Worm (Caenorhabditis elegans) whole organism, young adult: ENCODE results near the gene gst-36.

Source experiments
- F37B4.10 ChIP-seq: fragments of 200-800 bp; sonication (Bioruptor generic); IDR thresholded peaks from 2 replicates; pipeline ENCODE4 v1.3.6; 2022; ENCODE audit warnings: missing genetic modification characterization, missing compliant biosample characterization
- F39B2.1 ChIP-seq: fragments of 200-800 bp; sonication (Bioruptor generic); IDR thresholded peaks from 2 replicates; pipeline ENCODE4 v1.3.6; 2022; ENCODE audit warnings: missing genetic modification reagents, missing genetic modification characterization, missing compliant biosample characterization
- F49E8.2 ChIP-seq: sonication (generic microtip); optimal IDR thresholded peaks from 3 replicates; lab custom pipeline; 2017; ENCODE audit warnings: missing genetic modification characterization, mild to moderate bottlenecking, missing compliant biosample characterization, antibody characterized with exemption, moderate library complexity; ENCODE audit not compliant: insufficient read depth
- F57A8.1 ChIP-seq: fragments of 200-800 bp; sonication (Bioruptor generic); optimal IDR thresholded peaks from 2 replicates; lab custom pipeline; 2018; ENCODE audit warnings: mild to moderate bottlenecking, missing genetic modification characterization, moderate library complexity, missing compliant biosample characterization
- K11D2.4 ChIP-seq: fragments of 200-800 bp; sonication (Bioruptor generic); IDR thresholded peaks from 2 replicates; pipeline ENCODE4 v1.3.6; 2022; ENCODE audit warnings: missing genetic modification reagents, missing genetic modification characterization, missing compliant biosample characterization
- K12H6.12 ChIP-seq: fragments of 200-800 bp; sonication (Bioruptor generic); optimal IDR thresholded peaks from 2 replicates; lab custom pipeline; 2018; ENCODE audit warnings: mild to moderate bottlenecking, missing genetic modification characterization, missing compliant biosample characterization
- T07F8.4 ChIP-seq: sonication (generic microtip); optimal IDR thresholded peaks from 2 replicates; lab custom pipeline; 2016; ENCODE audit warnings: mild to moderate bottlenecking, missing genetic modification characterization, moderate library complexity, missing compliant biosample characterization
- T26A5.8 ChIP-seq: sonication (generic microtip); optimal IDR thresholded peaks from 2 replicates; lab custom pipeline; 2016; ENCODE audit warnings: missing genetic modification characterization, missing compliant biosample characterization
- aptf-2 ChIP-seq: fragments of 200-800 bp; sonication (Bioruptor generic); conservative IDR thresholded peaks from 2 replicates; pipeline ENCODE4 v1.3.6; 2022; ENCODE audit warnings: missing genetic modification reagents, missing genetic modification characterization, missing compliant biosample characterization
- athp-1 ChIP-seq: sonication (generic microtip); optimal IDR thresholded peaks from 2 replicates; lab custom pipeline; 2017; ENCODE audit warnings: mild to moderate bottlenecking, missing genetic modification characterization, missing compliant biosample characterization
- bed-1 ChIP-seq: fragments of 200-800 bp; sonication (Bioruptor generic); IDR thresholded peaks from 2 replicates; pipeline ENCODE4 v1.3.6; 2022; ENCODE audit warnings: missing genetic modification reagents, missing genetic modification characterization, missing compliant biosample characterization
- bed-2 ChIP-seq: fragments of 200-800 bp; sonication (Bioruptor generic); IDR thresholded peaks from 2 replicates; pipeline ENCODE4 v1.3.6; 2022; ENCODE audit warnings: missing genetic modification reagents, missing genetic modification characterization, missing compliant biosample characterization
- ceh-79 ChIP-seq: sonication (generic microtip); optimal IDR thresholded peaks from 2 replicates; lab custom pipeline; 2017; ENCODE audit warnings: mild to moderate bottlenecking, missing genetic modification characterization, missing compliant biosample characterization
- dpff-1 ChIP-seq: sonication (generic microtip); optimal IDR thresholded peaks from 2 replicates; lab custom pipeline; 2017; ENCODE audit warnings: mild to moderate bottlenecking, missing genetic modification characterization, missing compliant biosample characterization
- egl-18 ChIP-seq: fragments of 200-800 bp; sonication (Bioruptor generic); IDR thresholded peaks from 2 replicates; pipeline ENCODE4 v1.3.6; 2022; ENCODE audit warnings: missing genetic modification reagents, missing genetic modification characterization, missing compliant biosample characterization
- ets-4 ChIP-seq: fragments of 200-800 bp; sonication (Bioruptor generic); optimal IDR thresholded peaks from 2 replicates; lab custom pipeline; 2018; ENCODE audit warnings: mild to moderate bottlenecking, missing genetic modification characterization, missing compliant biosample characterization
- hmg-1.2 ChIP-seq: fragments of 200-800 bp; sonication (Bioruptor generic); IDR thresholded peaks from 2 replicates; pipeline ENCODE4 v1.3.6; 2022; ENCODE audit warnings: missing genetic modification reagents, missing genetic modification characterization, missing compliant biosample characterization
- hsf-1 ChIP-seq: fragments of 200-800 bp; sonication (Bioruptor generic); IDR thresholded peaks from 2 replicates; pipeline ENCODE4 v1.3.6; 2022; ENCODE audit warnings: missing genetic modification reagents, missing genetic modification characterization, missing compliant biosample characterization
- lin-26 ChIP-seq: fragments of 200-800 bp; sonication (Bioruptor generic); IDR thresholded peaks from 2 replicates; pipeline ENCODE4 v1.3.6; 2022; ENCODE audit warnings: missing genetic modification reagents, missing genetic modification characterization, missing compliant biosample characterization
- lin-35 ChIP-seq, 3 experiments: fragments of 150-350 bp in 2 of 3; sonication (generic microtip) in 1 of 3; optimal IDR thresholded peaks; 2 replicates each; lab custom pipeline; 2014 to 2018; ENCODE audit warnings: missing biosample characterization in 3 of 3, missing genetic modification characterization in 3 of 3, missing genetic modification reagents in 3 of 3
- madf-10 ChIP-seq: sonication (generic microtip); optimal IDR thresholded peaks from 2 replicates; lab custom pipeline; 2016; ENCODE audit warnings: mild to moderate bottlenecking, missing genetic modification characterization, missing compliant biosample characterization
- mes-4 ChIP-seq: sonication (generic microtip); optimal IDR thresholded peaks from 2 replicates; lab custom pipeline; 2016; ENCODE audit warnings: missing genotype, missing genetic modification characterization, missing compliant biosample characterization
- mxl-1 ChIP-seq: sonication (generic microtip); optimal IDR thresholded peaks from 2 replicates; lab custom pipeline; 2016; ENCODE audit warnings: missing genetic modification characterization, missing compliant biosample characterization
- nhr-120 ChIP-seq: fragments of 200-800 bp; sonication (Bioruptor generic); IDR thresholded peaks from 2 replicates; pipeline ENCODE4 v1.3.6; 2022; ENCODE audit warnings: missing genetic modification characterization, missing compliant biosample characterization
- nhr-80 ChIP-seq: sonication (generic microtip); optimal IDR thresholded peaks from 2 replicates; lab custom pipeline; 2016; ENCODE audit warnings: missing genetic modification characterization, missing compliant biosample characterization
- pha-4 ChIP-seq: fragments of 150-350 bp; sonication (generic microtip); optimal IDR thresholded peaks from 2 replicates; lab custom pipeline; 2014; ENCODE audit warnings: missing biosample characterization, missing genetic modification reagents, missing genetic modification characterization
- rec-8 ChIP-seq, 2 experiments: sonication (generic microtip); optimal IDR thresholded peaks; 2 replicates each; lab custom pipeline; 2016; ENCODE audit warnings: mild to moderate bottlenecking in 2 of 2, missing genetic modification characterization in 2 of 2, missing genetic modification reagents in 2 of 2, missing genotype in 2 of 2, missing biosample characterization in 1 of 2, missing compliant biosample characterization in 1 of 2, moderate library complexity in 1 of 2
- repo-1 ChIP-seq: sonication (generic microtip); optimal IDR thresholded peaks from 2 replicates; lab custom pipeline; 2017; ENCODE audit warnings: mild to moderate bottlenecking, missing genetic modification characterization, missing compliant biosample characterization
- sea-2 ChIP-seq: fragments of 200-800 bp; sonication (Bioruptor generic); IDR thresholded peaks from 2 replicates; pipeline ENCODE4 v1.3.6; 2022; ENCODE audit warnings: missing genetic modification characterization, missing compliant biosample characterization
- snpc-1.3 ChIP-seq: sonication (generic microtip); optimal IDR thresholded peaks from 2 replicates; lab custom pipeline; 2017; ENCODE audit warnings: missing genetic modification characterization, mild to moderate bottlenecking, missing compliant biosample characterization, antibody characterized with exemption, moderate library complexity, missing genotype, missing genetic modification reagents; ENCODE audit not compliant: insufficient read depth
- somi-1 ChIP-seq: fragments of 200-800 bp; sonication (Bioruptor generic); optimal IDR thresholded peaks from 2 replicates; lab custom pipeline; 2018; ENCODE audit warnings: mild to moderate bottlenecking, missing genetic modification characterization, missing compliant biosample characterization
- tbp1 ChIP-seq: fragments of 200-800 bp; sonication (Bioruptor generic); optimal IDR thresholded peaks from 2 replicates; lab custom pipeline; 2018; ENCODE audit warnings: mild to moderate bottlenecking, missing genetic modification characterization, missing compliant biosample characterization
- tbx-9 ChIP-seq: sonication (generic microtip); optimal IDR thresholded peaks from 2 replicates; lab custom pipeline; 2016; ENCODE audit warnings: borderline replicate concordance, missing genetic modification characterization, inconsistent platforms, missing compliant biosample characterization
- tlf-1 ChIP-seq: fragments of 200-800 bp; sonication (Bioruptor generic); optimal IDR thresholded peaks from 2 replicates; lab custom pipeline; 2018; ENCODE audit warnings: mild to moderate bottlenecking, missing genetic modification characterization, missing compliant biosample characterization
- unc-130 ChIP-seq: sonication (generic microtip); optimal IDR thresholded peaks from 2 replicates; lab custom pipeline; 2016; ENCODE audit warnings: missing genetic modification reagents, missing genetic modification characterization, missing compliant biosample characterization
- unc-62 ChIP-seq: fragments of 150-350 bp; optimal IDR thresholded peaks from 2 replicates; lab custom pipeline; 2014; ENCODE audit warnings: missing biosample characterization, missing genetic modification reagents, missing genetic modification characterization
- xnd-1 ChIP-seq: sonication (generic microtip); optimal IDR thresholded peaks from 2 replicates; lab custom pipeline; 2016; ENCODE audit warnings: missing genotype, missing genetic modification reagents, missing genetic modification characterization, missing compliant biosample characterization
- zim-3 ChIP-seq: sonication (generic microtip); optimal IDR thresholded peaks from 2 replicates; lab custom pipeline; 2017; ENCODE audit warnings: mild to moderate bottlenecking, missing genetic modification characterization, moderate library complexity, missing compliant biosample characterization
- ztf-28 ChIP-seq: fragments of 200-800 bp; sonication (Bioruptor generic); IDR thresholded peaks from 2 replicates; pipeline ENCODE4 v1.3.6; 2022; ENCODE audit warnings: missing genetic modification reagents, missing genetic modification characterization, missing compliant biosample characterization

The gst-36 gene

DNA sequence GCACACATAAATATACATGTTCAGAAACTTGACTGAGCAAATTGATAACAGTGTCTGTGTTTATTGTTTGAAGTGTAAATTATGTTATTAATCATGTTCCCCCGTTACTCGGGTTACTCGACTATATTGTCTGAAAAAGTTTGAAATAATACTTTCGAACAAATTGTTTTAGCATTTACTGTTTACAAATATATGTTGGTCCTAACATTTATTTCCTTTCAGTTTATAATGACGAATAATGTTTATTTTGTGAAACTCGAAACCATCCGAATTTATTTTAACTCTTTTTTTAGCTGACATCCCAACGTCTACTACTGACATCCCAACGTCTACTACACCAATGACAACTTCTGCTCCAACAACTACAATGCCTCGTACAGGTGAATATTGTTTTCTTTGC is 6.1 kb upstream of the gst-36 start, which contains the start of gene R07B1.7:
TSS of gene R07B1.7 (plus strand) at position 301 of the 400 bp plus-strand sequence.
- TF ChIP-seq K12H6.12 (tag; lab: Kevin White, UChicago) = no peak
- TF ChIP-seq T07F8.4 (tag; lab: Kevin White, UChicago) = no peak
- TF ChIP-seq F57A8.1 (GFP tag; lab: Kevin White, UChicago) = no peak
- no peak for TF ChIP-seq T26A5.8
- TF ChIP-seq mes-4 (tag; lab: Kevin White, UChicago) = no peak
- TF ChIP-seq F49E8.2 = no peak
- TF ChIP-seq lin-35 (GFP tag; optimal IDR thresholded peaks at IDR 0.05; lab: Kevin White, UChicago) = no peak
- no peak for TF ChIP-seq nhr-120 (GFP tag; lab: Robert Waterston, UW)
- TF ChIP-seq ztf-28 (GFP tag; lab: Robert Waterston, UW) = no peak
- TF ChIP-seq K11D2.4 (GFP tag; lab: Robert Waterston, UW) = no peak
- no peak for TF ChIP-seq F39B2.1 (GFP tag; lab: Robert Waterston, UW)
- TF ChIP-seq mxl-1 (tag; lab: Kevin White, UChicago) = no peak
- no peak for TF ChIP-seq F37B4.10
- no peak for TF ChIP-seq snpc-1.3
- no peak for TF ChIP-seq tlf-1
- TF ChIP-seq repo-1 (tag; lab: Kevin White, UChicago) = no peak
- TF ChIP-seq hmg-1.2 (GFP tag; lab: Robert Waterston, UW) = no peak

DNA sequence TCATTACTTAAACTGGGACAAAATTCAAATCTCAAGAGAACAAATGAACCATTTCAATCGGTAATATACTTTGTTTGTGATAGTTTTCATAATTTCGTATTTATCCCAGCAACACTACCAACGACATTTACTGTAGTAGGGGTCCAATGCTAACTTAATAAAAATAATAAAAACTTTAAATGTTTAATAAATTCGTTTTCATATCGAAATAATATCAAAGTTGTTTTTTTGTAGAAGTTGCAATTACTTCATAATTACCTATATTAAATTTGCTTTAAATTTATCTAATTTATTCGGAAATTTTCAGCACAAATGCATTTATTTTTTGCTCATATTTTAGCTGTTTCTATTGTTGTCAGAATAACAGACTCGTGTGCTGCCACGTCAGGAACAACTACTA is 3.6 kb upstream of the gst-36 start, which contains the start of gene R07B1.6:
TSS of gene R07B1.6 (plus strand) at position 301 of the 400 bp plus-strand sequence.
- no peak for TF ChIP-seq somi-1
- TF ChIP-seq egl-18 (GFP tag; lab: Robert Waterston, UW) = no peak
- no peak for TF ChIP-seq hmg-1.2 (GFP tag; lab: Robert Waterston, UW)
- TF ChIP-seq tbp1 (GFP tag; lab: Kevin White, UChicago) = no peak

DNA sequence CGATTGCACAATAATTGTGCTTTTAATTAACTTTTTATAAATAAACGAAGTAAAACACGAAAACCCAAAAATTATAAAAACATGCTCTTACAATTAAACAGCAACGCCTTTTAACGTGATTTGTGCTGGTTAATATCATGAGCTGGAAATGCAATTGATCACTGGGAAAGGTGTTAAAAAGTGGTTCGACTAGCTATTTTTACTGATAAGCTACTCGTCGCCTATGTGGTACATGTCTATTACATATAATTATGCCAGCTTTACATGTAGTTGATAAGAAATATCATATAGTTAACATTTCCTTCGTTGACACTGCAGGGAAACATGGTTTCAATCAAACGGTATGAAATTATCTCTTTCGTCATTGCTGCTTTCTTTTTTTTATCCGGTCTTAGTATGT is 4.7 kb downstream of the gst-36 start, which contains the start of gene scav-5:
TSS of gene scav-5 (plus strand) at position 297 of the 400 bp plus-strand sequence.
- peak; percentile 84 for TF ChIP-seq nhr-80
- no peak for TF ChIP-seq dpff-1 (tag; lab: Kevin White, UChicago)
- TF ChIP-seq ets-4 = peak; percentile 3
- no peak for TF ChIP-seq bed-2 (GFP tag; lab: Robert Waterston, UW)
- TF ChIP-seq madf-10 = no peak

DNA sequence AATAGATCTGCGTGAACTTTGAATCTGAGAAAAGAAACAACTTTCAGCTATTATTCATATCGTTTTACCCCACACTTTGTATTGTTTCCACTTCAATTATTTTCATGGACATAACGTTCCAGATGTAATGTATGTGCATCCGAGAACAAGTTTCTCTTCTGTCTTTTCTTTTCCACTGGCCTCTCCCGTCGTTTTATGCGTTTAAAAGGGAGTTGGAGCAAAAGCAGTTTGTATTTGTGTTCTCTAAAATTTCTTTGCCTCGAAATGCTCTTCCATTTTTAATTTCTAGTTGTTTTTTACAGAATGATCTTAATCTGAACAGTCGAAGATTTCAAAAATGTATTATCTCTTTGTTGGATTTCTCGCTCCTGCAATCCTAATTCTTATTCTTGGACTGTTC is 6.1 kb downstream of the gst-36 start, which contains the start of gene R07B1.11:
TSS of gene R07B1.11 (plus strand) at position 301 of the 400 bp plus-strand sequence.
- TF ChIP-seq athp-1 = no peak
- no peak for TF ChIP-seq ets-4
- TF ChIP-seq xnd-1 = no peak
- TF ChIP-seq rec-8 (tag; optimal IDR thresholded peaks at IDR 0.05; lab: Kevin White, UChicago) = no peak
- TF ChIP-seq unc-130 (GFP tag; lab: Kevin White, UChicago) = no peak
- no peak for TF ChIP-seq zim-3 (tag; lab: Kevin White, UChicago)
- no peak for TF ChIP-seq unc-62 (GFP tag; lab: Kevin White, UChicago)
- no peak for TF ChIP-seq tbx-9

DNA sequence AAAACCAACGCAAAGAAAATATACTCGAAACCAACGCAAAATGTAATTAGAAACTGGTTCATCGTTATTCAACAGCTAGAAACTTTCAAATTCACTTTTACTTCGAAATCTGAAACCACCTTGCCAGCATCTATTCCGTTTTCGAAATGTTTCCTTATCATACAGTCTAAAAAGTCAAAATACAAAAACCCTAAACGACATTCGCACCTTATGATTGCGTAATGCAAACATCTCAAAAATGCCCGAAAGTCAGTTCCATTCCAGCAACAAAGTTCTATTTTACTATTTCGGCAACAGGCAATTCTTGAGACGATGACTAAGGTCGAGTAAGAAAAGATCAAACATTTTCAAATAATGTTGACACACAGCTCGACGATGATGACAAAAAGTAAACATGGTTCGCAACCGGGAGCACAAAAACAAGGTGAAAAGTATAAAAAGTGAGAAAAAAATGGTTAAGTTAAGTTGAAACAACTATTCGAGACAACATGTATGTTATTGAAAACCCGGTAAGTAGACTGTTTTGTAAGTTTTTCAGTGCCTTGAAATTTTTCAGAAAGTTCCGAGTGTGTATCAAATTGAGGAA is 10.9 kb downstream of the gst-36 start, which contains the start of gene lec-7:
TSS of gene lec-7 (plus strand) at position 297 of the 586 bp plus-strand sequence.
- TF ChIP-seq aptf-2 (GFP tag; lab: Robert Waterston, UW) (no peak), sea-2 (GFP tag; lab: Robert Waterston, UW) (no peak), bed-1 (no peak), F37B4.10 (no peak), hsf-1 (GFP tag; lab: Robert Waterston, UW) (no peak), ceh-79 (no peak), lin-35 (GFP tag; optimal IDR thresholded peaks at IDR 0.05; lab: Kevin White, UChicago) (no peak), lin-26 (GFP tag; lab: Robert Waterston, UW) (no peak), pha-4 (peak; percentile 53), nhr-80 (peak; percentile 46)
